Fruit fly (Drosophila melanogaster) whole organism, embryonic: ENCODE results near the gene Dhc36C.

ENCODE experiments used
- Antp ChIP-seq: fragments of 200-800 bp; sonication (Bioruptor generic); optimal IDR thresholded peaks from 3 replicates; lab custom pipeline; 2016; ENCODE audit warnings: missing biosample characterization, missing genetic modification characterization
- Atf6 ChIP-seq: fragments of 200-800 bp; sonication (Bioruptor generic); IDR thresholded peaks from 2 replicates; pipeline ENCODE4 v1.3.6; 2022; ENCODE audit warnings: missing biosample characterization, missing genetic modification characterization
- CG12942 ChIP-seq: fragments of 200-800 bp; sonication (Bioruptor generic); optimal IDR thresholded peaks from 3 replicates; lab custom pipeline; 2016; ENCODE audit warnings: missing biosample characterization, missing genetic modification characterization
- CG13123 ChIP-seq: fragments of 200-800 bp; sonication (Bioruptor generic); optimal IDR thresholded peaks from 2 replicates; lab custom pipeline; 2016; ENCODE audit warnings: missing biosample characterization, missing genetic modification characterization
- CG13296 ChIP-seq: fragments of 200-800 bp; sonication (Bioruptor generic); optimal IDR thresholded peaks from 3 replicates; lab custom pipeline; 2018; ENCODE audit warnings: missing biosample characterization, mild to moderate bottlenecking, missing genetic modification characterization
- CG15011 ChIP-seq: fragments of 200-800 bp; sonication (Bioruptor generic); optimal IDR thresholded peaks from 3 replicates; lab custom pipeline; 2018; ENCODE audit warnings: missing biosample characterization, mild to moderate bottlenecking, missing genetic modification characterization
- CG17186 ChIP-seq: fragments of 200-800 bp; sonication (Bioruptor generic); optimal IDR thresholded peaks from 3 replicates; lab custom pipeline; 2017; ENCODE audit warnings: missing biosample characterization, missing genetic modification reagents, missing genetic modification characterization
- CG17912 ChIP-seq: fragments of 200-800 bp; sonication (Bioruptor generic); optimal IDR thresholded peaks from 2 replicates; lab custom pipeline; 2018; ENCODE audit warnings: missing biosample characterization, mild to moderate bottlenecking, missing genetic modification characterization
- CG2875 ChIP-seq: fragments of 200-800 bp; sonication (Bioruptor generic); optimal IDR thresholded peaks from 2 replicates; lab custom pipeline; 2017; ENCODE audit warnings: missing biosample characterization, mild to moderate bottlenecking, missing genetic modification characterization, missing genetic modification reagents
- CG30431 ChIP-seq: fragments of 200-800 bp; sonication (Bioruptor generic); optimal IDR thresholded peaks from 2 replicates; lab custom pipeline; 2017; ENCODE audit warnings: missing biosample characterization, missing genetic modification characterization
- CG34224 ChIP-seq: fragments of 200-800 bp; sonication (Bioruptor generic); IDR thresholded peaks from 3 replicates; pipeline ENCODE4 v1.3.6; 2022; ENCODE audit warnings: missing biosample characterization, missing genetic modification characterization; ENCODE audit not compliant: partially characterized antibody
- CG42726 ChIP-seq: fragments of 200-800 bp; sonication (Bioruptor generic); IDR thresholded peaks from 2 replicates; pipeline ENCODE4 v1.3.6; 2022; ENCODE audit warnings: missing biosample characterization, missing genetic modification characterization; ENCODE audit not compliant: partially characterized antibody
- CG4820 ChIP-seq: fragments of 200-800 bp; sonication (Bioruptor generic); optimal IDR thresholded peaks from 3 replicates; lab custom pipeline; 2016; ENCODE audit warnings: missing biosample characterization, missing genetic modification characterization
- CG6791 ChIP-seq: fragments of 200-800 bp; sonication (Bioruptor generic); IDR thresholded peaks from 3 replicates; pipeline ENCODE4 v1.3.6; 2022; ENCODE audit warnings: missing biosample characterization, missing genetic modification characterization; ENCODE audit not compliant: partially characterized antibody
- CG6854 ChIP-seq: fragments of 200-800 bp; sonication (Bioruptor generic); optimal IDR thresholded peaks from 3 replicates; lab custom pipeline; 2017; ENCODE audit warnings: missing biosample characterization, mild to moderate bottlenecking, missing genetic modification characterization
- CG7271 ChIP-seq: fragments of 200-800 bp; sonication (Bioruptor generic); optimal IDR thresholded peaks from 2 replicates; lab custom pipeline; 2018; ENCODE audit warnings: missing biosample characterization, mild to moderate bottlenecking, missing genetic modification characterization, moderate library complexity
- CG7556 ChIP-seq: fragments of 200-800 bp; sonication (Bioruptor generic); optimal IDR thresholded peaks from 2 replicates; lab custom pipeline; 2017; ENCODE audit warnings: missing biosample characterization, mild to moderate bottlenecking, missing genetic modification characterization
- CG8359 ChIP-seq: fragments of 200-800 bp; sonication (Bioruptor generic); optimal IDR thresholded peaks from 2 replicates; lab custom pipeline; 2017; ENCODE audit warnings: missing biosample characterization, mild to moderate bottlenecking, missing genetic modification characterization, borderline replicate concordance
- CG8944 ChIP-seq: fragments of 200-800 bp; sonication (Bioruptor generic); optimal IDR thresholded peaks from 3 replicates; lab custom pipeline; 2016; ENCODE audit warnings: missing biosample characterization, missing genetic modification characterization
- CG9215 ChIP-seq: fragments of 200-800 bp; sonication (Bioruptor generic); IDR thresholded peaks from 2 replicates; pipeline ENCODE4 v1.3.6; 2022; ENCODE audit warnings: missing biosample characterization, missing genetic modification characterization
- CG9609 ChIP-seq: fragments of 200-800 bp; sonication (Bioruptor generic); optimal IDR thresholded peaks from 3 replicates; lab custom pipeline; 2016; ENCODE audit warnings: missing biosample characterization, missing genetic modification characterization
- Dfd ChIP-seq, 2 experiments: fragments of >200 bp; optimal IDR thresholded peaks; 2 replicates each; lab custom pipeline; 2017; ENCODE audit warnings: missing biosample characterization in 2 of 2, missing genetic modification characterization in 2 of 2
- HmgZ ChIP-seq: fragments of 200-800 bp; sonication (Bioruptor generic); optimal IDR thresholded peaks from 2 replicates; lab custom pipeline; 2018; ENCODE audit warnings: missing biosample characterization, mild to moderate bottlenecking, missing genetic modification characterization
- Hr51 ChIP-seq, 2 experiments: fragments of 200-800 bp; sonication (Bioruptor generic); optimal IDR thresholded peaks; 2 replicates in 1 of 2; 3 replicates in 1 of 2; lab custom pipeline; 2016 to 2018; ENCODE audit warnings: missing biosample characterization in 2 of 2, missing genetic modification characterization in 2 of 2, mild to moderate bottlenecking in 1 of 2, moderate library complexity in 1 of 2
- Jarid2 ChIP-seq: fragments of 200-800 bp; sonication (Bioruptor generic); optimal IDR thresholded peaks from 3 replicates; lab custom pipeline; 2017; ENCODE audit warnings: mild to moderate bottlenecking, missing biosample characterization, missing genetic modification reagents, missing genetic modification characterization
- MESR4 ChIP-seq: fragments of 200-800 bp; sonication (Bioruptor generic); optimal IDR thresholded peaks from 2 replicates; lab custom pipeline; 2018; ENCODE audit warnings: missing biosample characterization, mild to moderate bottlenecking, missing genetic modification characterization, moderate library complexity
- Scr ChIP-seq: fragments of 200-800 bp; sonication (Bioruptor generic); IDR thresholded peaks from 2 replicates; pipeline ENCODE4 v1.3.6; 2022; ENCODE audit warnings: missing biosample characterization, missing genetic modification characterization; ENCODE audit not compliant: partially characterized antibody
- Ssrp ChIP-seq: fragments of 200-800 bp; sonication (Bioruptor generic); optimal IDR thresholded peaks from 2 replicates; lab custom pipeline; 2018; ENCODE audit warnings: missing biosample characterization, mild to moderate bottlenecking, missing genetic modification characterization, moderate library complexity
- YL-1 ChIP-seq: fragments of 200-800 bp; sonication (Bioruptor generic); optimal IDR thresholded peaks from 3 replicates; lab custom pipeline; 2017; ENCODE audit warnings: missing biosample characterization, mild to moderate bottlenecking, missing genetic modification characterization
- ara ChIP-seq: fragments of 200-800 bp; sonication (Bioruptor generic); IDR thresholded peaks from 2 replicates; pipeline ENCODE4 v1.3.6; 2022; ENCODE audit warnings: missing biosample characterization, missing genetic modification characterization
- en ChIP-seq: fragments of 200-800 bp; sonication (Bioruptor generic); optimal IDR thresholded peaks from 2 replicates; lab custom pipeline; 2016; ENCODE audit warnings: missing biosample characterization, missing genetic modification characterization
- exex ChIP-seq: fragments of 200-800 bp; sonication (Bioruptor generic); optimal IDR thresholded peaks from 4 replicates; lab custom pipeline; 2018; ENCODE audit warnings: missing biosample characterization, mild to moderate bottlenecking, missing genetic modification characterization, moderate library complexity
- gsb-n ChIP-seq: fragments of 200-800 bp; sonication (Bioruptor generic); optimal IDR thresholded peaks from 3 replicates; lab custom pipeline; 2018; ENCODE audit warnings: missing biosample characterization, mild to moderate bottlenecking, missing genetic modification characterization
- her ChIP-seq: fragments of 200-800 bp; sonication (Bioruptor generic); optimal IDR thresholded peaks from 2 replicates; lab custom pipeline; 2016; ENCODE audit warnings: missing biosample characterization, missing genetic modification characterization
- insv ChIP-seq, 2 experiments: fragments of 200-800 bp; sonication (Bioruptor generic); optimal IDR thresholded peaks; 3 replicates each; lab custom pipeline; 2016 to 2018; ENCODE audit warnings: missing biosample characterization in 2 of 2, missing genetic modification characterization in 2 of 2
- lov ChIP-seq, 2 experiments: fragments of 200-800 bp in 1 of 2; fragments of >200 bp in 1 of 2; sonication (Bioruptor generic) in 1 of 2; IDR thresholded peaks in 1 of 2; optimal IDR thresholded peaks in 1 of 2; 2 replicates in 1 of 2; 3 replicates in 1 of 2; pipeline versions ENCODE4 v1.3.6 to Lab custom; 2017 to 2022; ENCODE audit warnings: missing biosample characterization in 1 of 2, missing genetic modification characterization in 1 of 2
- org-1 ChIP-seq: fragments of 200-800 bp; sonication (Bioruptor generic); optimal IDR thresholded peaks from 2 replicates; lab custom pipeline; 2017; ENCODE audit warnings: missing biosample characterization, missing genetic modification characterization
- prd ChIP-seq, 3 experiments: fragments of >200 bp in 2 of 3; fragments of 200-800 bp in 1 of 3; sonication (Bioruptor generic) in 1 of 3; optimal IDR thresholded peaks in 2 of 3; IDR thresholded peaks in 1 of 3; 2 replicates in 2 of 3; 3 replicates in 1 of 3; pipeline versions ENCODE4 v1.3.6 to Lab custom; 2017 to 2022; ENCODE audit warnings: missing biosample characterization in 1 of 3, missing genetic modification characterization in 1 of 3
- pzg ChIP-seq: fragments of 200-800 bp; sonication (Bioruptor generic); optimal IDR thresholded peaks from 3 replicates; lab custom pipeline; 2018; ENCODE audit warnings: missing biosample characterization, mild to moderate bottlenecking, missing genetic modification characterization, moderate library complexity
- salm ChIP-seq: fragments of 200-800 bp; sonication (Bioruptor generic); optimal IDR thresholded peaks from 2 replicates; lab custom pipeline; 2018; ENCODE audit warnings: missing biosample characterization, mild to moderate bottlenecking, missing genetic modification characterization
- sc ChIP-seq, 3 experiments: fragments of >200 bp in 2 of 3; fragments of 200-800 bp in 1 of 3; sonication (Bioruptor generic) in 1 of 3; optimal IDR thresholded peaks; 2 replicates in 2 of 3; 3 replicates in 1 of 3; lab custom pipeline; 2017; ENCODE audit warnings: mild to moderate bottlenecking in 1 of 3, missing biosample characterization in 1 of 3, missing genetic modification characterization in 1 of 3, missing genetic modification reagents in 1 of 3
- ssp ChIP-seq: fragments of 200-800 bp; sonication (Bioruptor generic); IDR thresholded peaks from 2 replicates; pipeline ENCODE4 v1.3.6; 2022; ENCODE audit warnings: missing biosample characterization, missing genetic modification characterization
- stc ChIP-seq: fragments of 200-800 bp; sonication (Bioruptor generic); IDR thresholded peaks from 2 replicates; pipeline ENCODE4 v1.3.6; 2022; ENCODE audit warnings: missing biosample characterization, missing genetic modification characterization
- stwl ChIP-seq: fragments of 200-800 bp; sonication (Bioruptor generic); optimal IDR thresholded peaks from 3 replicates; lab custom pipeline; 2018; ENCODE audit warnings: missing biosample characterization, mild to moderate bottlenecking, missing genetic modification characterization, moderate library complexity
- tap ChIP-seq: fragments of 200-800 bp; optimal IDR thresholded peaks from 3 replicates; lab custom pipeline; 2019; ENCODE audit warnings: missing biosample characterization, mild to moderate bottlenecking, missing genetic modification characterization, moderate library complexity
- zfh1 ChIP-seq: fragments of 200-800 bp; sonication (Bioruptor generic); IDR thresholded peaks from 3 replicates; pipeline ENCODE4 v1.3.6; 2022; ENCODE audit warnings: missing biosample characterization, missing genetic modification characterization

Dhc36C gene

DNA sequence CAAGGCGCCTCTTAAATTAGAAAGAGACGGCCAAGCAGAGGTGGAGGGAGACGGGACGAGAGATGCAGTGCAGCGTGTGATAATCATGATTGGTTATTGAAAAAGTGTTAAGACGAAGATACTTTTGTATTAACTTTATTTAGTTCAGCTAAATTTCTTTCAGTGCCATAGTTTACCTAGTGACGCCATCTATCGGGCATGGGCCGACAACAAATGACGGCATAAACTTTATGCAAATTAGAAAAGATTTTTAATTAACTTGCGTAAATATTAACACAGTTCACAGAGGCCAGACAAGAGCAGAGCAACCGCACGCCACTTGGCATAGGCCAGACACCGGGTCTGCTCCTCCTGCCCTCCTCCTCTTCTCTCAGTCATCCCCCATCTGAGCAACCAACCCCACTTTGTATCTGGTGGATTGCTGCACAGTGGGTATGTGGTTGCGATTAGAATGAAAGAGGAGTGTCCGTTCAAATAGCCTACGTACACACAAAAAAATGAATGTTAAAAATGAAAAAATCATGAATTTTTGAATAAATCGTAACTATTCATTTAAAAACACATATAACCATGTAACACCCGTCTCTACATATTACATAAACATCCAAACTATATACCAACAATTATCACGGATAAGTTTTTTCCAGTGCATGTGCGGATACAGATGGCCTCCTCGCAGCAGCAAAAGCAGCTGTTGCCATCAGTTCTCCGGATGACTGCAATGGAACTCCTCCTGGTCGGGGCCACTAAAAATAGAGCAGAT is 35.1 kb upstream of the Dhc36C start (continued):
- no peak for TF ChIP-seq prd (optimal IDR thresholded peaks at IDR 0.05; lab: Kevin White, UChicago)
- TF ChIP-seq prd (GFP tag; IDR thresholded peaks at IDR 0.05; lab: Robert Waterston, UW): peak; percentile 79; the same call in 2 of the 3 replicates
- peak; percentile 57 for TF ChIP-seq Jarid2 (GFP tag; lab: Kevin White, UChicago)
- peak; percentile 41 for TF ChIP-seq CG15011 (GFP tag; lab: Kevin White, UChicago)
- no peak for TF ChIP-seq sc (optimal IDR thresholded peaks at IDR 0.05; lab: Kevin White, UChicago)
- peak; percentile 73 for TF ChIP-seq sc (GFP tag; optimal IDR thresholded peaks at IDR 0.05; lab: Kevin White, UChicago)
- TF ChIP-seq zfh1 (GFP tag; lab: Robert Waterston, UW): peak; percentile 82
- TF ChIP-seq CG6854: peak; percentile 54
- TF ChIP-seq HmgZ (tag; lab: Kevin White, UChicago): peak; percentile 73
- TF ChIP-seq CG13296 (GFP tag; lab: Kevin White, UChicago): peak; percentile 59
- no peak for TF ChIP-seq YL-1 (GFP tag; lab: Kevin White, UChicago)
- TF ChIP-seq CG6791 (GFP tag; lab: Robert Waterston, UW): no peak
- TF ChIP-seq CG34224 (GFP tag; lab: Robert Waterston, UW): no peak
- TF ChIP-seq CG30431 (GFP tag; lab: Kevin White, UChicago): peak; percentile 71
- TF ChIP-seq CG8944: peak; percentile 77
- peak; percentile 75 for TF ChIP-seq CG4820 (GFP tag; lab: Kevin White, UChicago)
- peak; percentile 62 for TF ChIP-seq CG7271 (tag; lab: Kevin White, UChicago)
- TF ChIP-seq Scr: no peak
- TF ChIP-seq CG42726 (GFP tag; lab: Robert Waterston, UW): no peak
- TF ChIP-seq org-1: peak; percentile 82
- peak; percentile 69 for TF ChIP-seq en (GFP tag; lab: Kevin White, UChicago)
- TF ChIP-seq Antp (GFP tag; lab: Kevin White, UChicago): peak; percentile 74
- TF ChIP-seq CG12942 (GFP tag; lab: Kevin White, UChicago): peak; percentile 72
- no peak for TF ChIP-seq lov (optimal IDR thresholded peaks at IDR 0.05; lab: Kevin White, UChicago)
- peak; percentile 71; the same call in 2 of the 3 replicates for TF ChIP-seq lov (GFP tag; IDR thresholded peaks at IDR 0.05; lab: Robert Waterston, UW)
- no peak for TF ChIP-seq pzg
- peak; percentile 47 for TF ChIP-seq CG13123 (GFP tag; lab: Kevin White, UChicago)
- TF ChIP-seq stwl: no peak
- peak; percentile 52 for TF ChIP-seq CG8359 (GFP tag; lab: Kevin White, UChicago)
- peak; percentile 48; the same call in 1 of the 2 replicates for TF ChIP-seq CG9215
- TF ChIP-seq ara (GFP tag; lab: Robert Waterston, UW): peak; percentile 72
- peak; percentile 37 for TF ChIP-seq CG17186 (GFP tag; lab: Kevin White, UChicago)
- TF ChIP-seq salm (tag; lab: Kevin White, UChicago): no peak
- TF ChIP-seq gsb-n (tag; lab: Kevin White, UChicago): peak; percentile 86
- TF ChIP-seq CG7556 (GFP tag; lab: Kevin White, UChicago): peak; percentile 85
- peak; percentile 77 for TF ChIP-seq stc (GFP tag; lab: Robert Waterston, UW)
- peak; percentile 20 for TF ChIP-seq exex
- TF ChIP-seq Atf6 (GFP tag; lab: Robert Waterston, UW): peak; percentile 75
- TF ChIP-seq Hr51 (GFP tag; optimal IDR thresholded peaks at IDR 0.05; lab: Kevin White, UChicago): peak; percentile 64 to 87
- TF ChIP-seq ssp (GFP tag; lab: Robert Waterston, UW): peak; percentile 74
- TF ChIP-seq Ssrp (tag; lab: Kevin White, UChicago): peak; percentile 84
- TF ChIP-seq Dfd (GFP tag; optimal IDR thresholded peaks at IDR 0.05; lab: Kevin White, UChicago): no peak
- TF ChIP-seq CG17912: peak; percentile 9
- TF ChIP-seq tap (tag; lab: Kevin White, UChicago): peak; percentile 79
- peak; percentile 66 for TF ChIP-seq her (GFP tag; lab: Kevin White, UChicago)
- no peak for TF ChIP-seq insv (GFP tag; optimal IDR thresholded peaks at IDR 0.05; lab: Kevin White, UChicago)
- TF ChIP-seq CG9609 (GFP tag; lab: Kevin White, UChicago): peak; percentile 84
- peak; percentile 68 for TF ChIP-seq CG2875
- no peak for TF ChIP-seq MESR4 (GFP tag; lab: Kevin White, UChicago)
